Fruit fly (Drosophila melanogaster): ENCODE data around the gene RpS3.

dm6 chr3R:23327707-23328106 is 30.9 kb upstream of the RpS3 start:
- TF ChIP-seq CG8478 (optimal IDR thresholded peaks at IDR 0.05) (no peak), CTCF (optimal IDR thresholded peaks at IDR 0.05) (no peak)

All from S2 (cell line).